Fruit fly (Drosophila melanogaster): Measurements from ENCODE around the gene CG6511.

CG6511 gene

dm6 chr3L:8749676-8750654 lies 28.8 kb downstream of the CG6511 start, which contains the start of gene CG13306:
TSS of gene CG13306 (minus strand) at chr3L:8749726.
- no peak for TF ChIP-seq Met (GFP tag; optimal IDR thresholded peaks at IDR 0.05)
- no peak for TF ChIP-seq CG15336 (GFP tag; IDR thresholded peaks at IDR 0.05)
- no peak for TF ChIP-seq OdsH (GFP tag; optimal IDR thresholded peaks at IDR 0.05)
- no peak for TF ChIP-seq esn (GFP tag; optimal IDR thresholded peaks at IDR 0.05)
- no peak for TF ChIP-seq CG6808 (GFP tag; optimal IDR thresholded peaks at IDR 0.05)
- TF ChIP-seq vri (GFP tag; optimal IDR thresholded peaks at IDR 0.05) = no peak

dm6 chr3L:8751262-8751661 lies 30.1 kb downstream of the CG6511 start:
- peak; percentile 57 for TF ChIP-seq Eip78C (GFP tag)
- peak; percentile 81 for TF ChIP-seq CG15336 (GFP tag; IDR thresholded peaks at IDR 0.05)
- no peak for TF ChIP-seq Ets96B (tag; optimal IDR thresholded peaks at IDR 0.05)
- TF ChIP-seq dsx (GFP tag; optimal IDR thresholded peaks at IDR 0.05; ENCODE audit: poor library complexity, severe bottlenecking) = no peak
- TF ChIP-seq Gug (GFP tag; IDR thresholded peaks at IDR 0.05) = no peak
- peak; percentile 77 for TF ChIP-seq eg (GFP tag; IDR thresholded peaks at IDR 0.05)
- TF ChIP-seq Sox14 (GFP tag; optimal IDR thresholded peaks at IDR 0.05) = no peak
- TF ChIP-seq CG32006 (GFP tag; optimal IDR thresholded peaks at IDR 0.05) = peak; percentile 70
- peak; percentile 77 for TF ChIP-seq CG8119 (GFP tag; IDR thresholded peaks at IDR 0.05)
- peak; percentile 14 for TF ChIP-seq CG10631 (GFP tag; optimal IDR thresholded peaks at IDR 0.05)
- TF ChIP-seq CG6276 (GFP tag; optimal IDR thresholded peaks at IDR 0.05) = peak; percentile 71
- peak; percentile 4 for TF ChIP-seq Sox15 (GFP tag; optimal IDR thresholded peaks at IDR 0.05)
- TF ChIP-seq CG11762 (GFP tag; optimal IDR thresholded peaks at IDR 0.05; ENCODE audit: insufficient read depth) = no peak
- peak; percentile 5 for TF ChIP-seq cyc (GFP tag; optimal IDR thresholded peaks at IDR 0.05)
- TF ChIP-seq CG6163 (GFP tag; IDR thresholded peaks at IDR 0.05) = peak; percentile 70
- peak; percentile 9 for TF ChIP-seq pdm3 (GFP tag; optimal IDR thresholded peaks at IDR 0.05)
- TF ChIP-seq Lpt (GFP tag; optimal IDR thresholded peaks at IDR 0.05) = peak; percentile 56
- TF ChIP-seq OdsH (GFP tag; optimal IDR thresholded peaks at IDR 0.05) = peak; percentile 21
- no peak for TF ChIP-seq Eip93F (GFP tag; optimal IDR thresholded peaks at IDR 0.05)
- TF ChIP-seq achi (GFP tag; optimal IDR thresholded peaks at IDR 0.05) = peak; percentile 18
- peak; percentile 22 for TF ChIP-seq CG4318 (GFP tag; optimal IDR thresholded peaks at IDR 0.05)
- TF ChIP-seq CG3919 (GFP tag; optimal IDR thresholded peaks at IDR 0.05) = peak; percentile 27
- peak; percentile 57 for TF ChIP-seq Hr4 (GFP tag; optimal IDR thresholded peaks at IDR 0.05)
- TF ChIP-seq dac (GFP tag; optimal IDR thresholded peaks at IDR 0.05) = peak; percentile 38
- TF ChIP-seq CG6854 (GFP tag; optimal IDR thresholded peaks at IDR 0.05) = no peak
- TF ChIP-seq net (GFP tag; optimal IDR thresholded peaks at IDR 0.05) = no peak

dm6 chr3L:8753592-8753991 lies 32.5 kb downstream of the CG6511 start, which contains the start of gene Fhos:
TSS of gene Fhos (plus strand) at chr3L:8753619.
- TF ChIP-seq CG34406 (GFP tag; optimal IDR thresholded peaks at IDR 0.05) (no peak), eg (GFP tag; IDR thresholded peaks at IDR 0.05) (no peak; the same call in 2 of the 3 replicates), cyc (GFP tag; optimal IDR thresholded peaks at IDR 0.05) (no peak), CG11762 (GFP tag; optimal IDR thresholded peaks at IDR 0.05; ENCODE audit: insufficient read depth) (no peak), CG8632 (GFP tag; optimal IDR thresholded peaks at IDR 0.05) (no peak), vri (GFP tag; optimal IDR thresholded peaks at IDR 0.05) (no peak), CG16779 (tag; optimal IDR thresholded peaks at IDR 0.05) (peak; percentile 13), CG10631 (GFP tag; optimal IDR thresholded peaks at IDR 0.05) (no peak), Ets21C (GFP tag; optimal IDR thresholded peaks at IDR 0.05) (no peak), achi (GFP tag; optimal IDR thresholded peaks at IDR 0.05) (no peak), fkh (GFP tag; optimal IDR thresholded peaks at IDR 0.05) (no peak), svp (GFP tag) (no peak), CG15336 (GFP tag; IDR thresholded peaks at IDR 0.05) (peak; percentile 59), Eip78C (GFP tag) (peak; percentile 50), Eip75B (GFP tag; optimal IDR thresholded peaks at IDR 0.05) (no peak), lz (GFP tag; optimal IDR thresholded peaks at IDR 0.05) (no peak), Hr38 (GFP tag; optimal IDR thresholded peaks at IDR 0.05) (no peak), CG6163 (GFP tag; IDR thresholded peaks at IDR 0.05) (0 out of 3 replicates have a peak, but pooled peaks have one; percentile 9), CG8119 (GFP tag; IDR thresholded peaks at IDR 0.05) (peak; percentile 49; the same call in 1 of the 3 replicates), Smox (GFP tag; optimal IDR thresholded peaks at IDR 0.05) (no peak), CG6276 (GFP tag; optimal IDR thresholded peaks at IDR 0.05) (peak; percentile 29), Sox15 (GFP tag; optimal IDR thresholded peaks at IDR 0.05) (no peak)
